Fruit fly (Drosophila melanogaster) whole organism, pupa: ENCODE data around the gene CG31675.

ENCODE experiments used
- CG10348 ChIP-seq: fragments of 200-800 bp; sonication (Bioruptor generic); IDR thresholded peaks from 2 replicates; pipeline ENCODE4 v1.3.6; 2022; ENCODE audit warnings: missing biosample characterization, missing genetic modification characterization
- CG12605 ChIP-seq: fragments of 200-800 bp; sonication (Bioruptor generic); IDR thresholded peaks from 2 replicates; pipeline ENCODE4 v1.3.6; 2022; ENCODE audit warnings: missing biosample characterization, missing genetic modification characterization
- CG13204 ChIP-seq: fragments of 200-800 bp; sonication (Bioruptor generic); optimal IDR thresholded peaks from 2 replicates; lab custom pipeline; 2018; ENCODE audit warnings: missing biosample characterization, mild to moderate bottlenecking, missing genetic modification characterization, moderate library complexity
- CG14655 ChIP-seq: fragments of 200-800 bp; sonication (Bioruptor generic); optimal IDR thresholded peaks from 3 replicates; lab custom pipeline; 2017; ENCODE audit warnings: mild to moderate bottlenecking, missing biosample characterization, missing genetic modification reagents, missing genetic modification characterization
- CG15710 ChIP-seq: fragments of 200-800 bp; sonication (Bioruptor generic); optimal IDR thresholded peaks from 2 replicates; lab custom pipeline; 2018; ENCODE audit warnings: missing biosample characterization, mild to moderate bottlenecking, missing genetic modification characterization, moderate library complexity
- CG17806 ChIP-seq: fragments of 200-800 bp; sonication (Bioruptor generic); optimal IDR thresholded peaks from 2 replicates; lab custom pipeline; 2018; ENCODE audit warnings: missing biosample characterization, mild to moderate bottlenecking, missing genetic modification characterization, moderate library complexity
- CG32121 ChIP-seq: fragments of 200-800 bp; sonication (Bioruptor generic); IDR thresholded peaks from 2 replicates; pipeline ENCODE4 v1.3.6; 2022; ENCODE audit warnings: missing biosample characterization, missing genetic modification characterization
- CG34367 ChIP-seq: fragments of 200-800 bp; sonication (Bioruptor generic); optimal IDR thresholded peaks from 2 replicates; lab custom pipeline; 2018; ENCODE audit warnings: missing biosample characterization, mild to moderate bottlenecking, missing genetic modification characterization
- CG4496 ChIP-seq: fragments of 200-800 bp; sonication (Bioruptor generic); IDR thresholded peaks from 3 replicates; pipeline ENCODE4 v1.3.6; 2022; ENCODE audit warnings: missing biosample characterization, missing genetic modification characterization
- CG8159 ChIP-seq: fragments of 200-800 bp; sonication (Bioruptor generic); optimal IDR thresholded peaks from 3 replicates; lab custom pipeline; 2018; ENCODE audit warnings: missing biosample characterization, mild to moderate bottlenecking, missing genetic modification characterization, moderate library complexity
- CG8301 ChIP-seq: fragments of 200-800 bp; sonication (Bioruptor generic); optimal IDR thresholded peaks from 2 replicates; lab custom pipeline; 2018; ENCODE audit warnings: missing biosample characterization, mild to moderate bottlenecking, missing genetic modification characterization
- CG9948 ChIP-seq: fragments of 200-800 bp; sonication (Bioruptor generic); optimal IDR thresholded peaks from 2 replicates; lab custom pipeline; 2018; ENCODE audit warnings: missing biosample characterization, mild to moderate bottlenecking, missing genetic modification characterization, moderate library complexity
- D1 ChIP-seq: fragments of 200-800 bp; sonication (Bioruptor generic); optimal IDR thresholded peaks from 2 replicates; lab custom pipeline; 2018; ENCODE audit warnings: missing biosample characterization, mild to moderate bottlenecking, missing genetic modification characterization, moderate library complexity
- EcR ChIP-seq: fragments of 200-800 bp; sonication (Bioruptor generic); optimal IDR thresholded peaks from 3 replicates; lab custom pipeline; 2019; ENCODE audit warnings: missing biosample characterization, missing genetic modification characterization, mild to moderate bottlenecking, moderate library complexity, missing genetic modification reagents
- Ets98B ChIP-seq: fragments of 200-800 bp; sonication (Bioruptor generic); IDR thresholded peaks from 2 replicates; pipeline ENCODE4 v1.3.6; 2022; ENCODE audit warnings: missing biosample characterization, missing genetic modification characterization
- Pif1A ChIP-seq: fragments of 200-800 bp; sonication (Bioruptor generic); optimal IDR thresholded peaks from 3 replicates; lab custom pipeline; 2016; ENCODE audit warnings: missing biosample characterization, missing genetic modification characterization
- Pif1B ChIP-seq: fragments of 200-800 bp; sonication (Bioruptor generic); optimal IDR thresholded peaks from 3 replicates; lab custom pipeline; 2016; ENCODE audit warnings: missing biosample characterization, missing genetic modification characterization
- Snoo ChIP-seq: fragments of 200-800 bp; sonication (Bioruptor generic); optimal IDR thresholded peaks from 3 replicates; lab custom pipeline; 2017; ENCODE audit warnings: missing biosample characterization, mild to moderate bottlenecking, missing genetic modification characterization, inconsistent platforms
- fd96Ca ChIP-seq: fragments of 200-800 bp; sonication (Bioruptor generic); IDR thresholded peaks from 3 replicates; pipeline ENCODE4 v1.3.6; 2022; ENCODE audit warnings: missing biosample characterization, missing genetic modification characterization
- gl ChIP-seq: fragments of 200-800 bp; sonication (Bioruptor generic); optimal IDR thresholded peaks from 2 replicates; lab custom pipeline; 2018; ENCODE audit warnings: missing biosample characterization, mild to moderate bottlenecking, missing genetic modification characterization
- rn ChIP-seq: fragments of 200-800 bp; sonication (Bioruptor generic); IDR thresholded peaks from 2 replicates; pipeline ENCODE4 v1.3.6; 2022; ENCODE audit warnings: missing biosample characterization, missing genetic modification characterization

The CG31675 gene

DNA sequence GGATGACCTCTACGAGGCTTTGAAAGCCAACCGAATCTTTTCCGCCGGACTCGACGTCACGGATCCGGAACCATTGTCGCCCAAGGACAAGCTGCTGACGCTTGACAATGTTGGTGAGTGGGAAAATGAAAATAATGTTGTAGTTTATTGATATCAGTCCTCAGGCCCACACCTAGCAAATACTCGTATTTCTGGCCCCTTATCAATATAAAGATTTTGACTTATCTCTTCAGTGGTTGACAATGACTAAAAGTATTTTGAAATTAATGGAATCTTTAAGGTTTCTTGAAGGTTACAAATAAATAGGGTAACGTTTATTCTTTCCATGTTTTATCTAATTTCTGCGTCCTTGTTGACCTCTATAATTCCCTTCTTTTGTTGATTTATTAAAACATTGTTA lies 40.5 kb upstream of the CG31675 start:
- TF ChIP-seq CG17806 (tag; lab: Kevin White, UChicago): no peak
- no peak for TF ChIP-seq CG8301

DNA sequence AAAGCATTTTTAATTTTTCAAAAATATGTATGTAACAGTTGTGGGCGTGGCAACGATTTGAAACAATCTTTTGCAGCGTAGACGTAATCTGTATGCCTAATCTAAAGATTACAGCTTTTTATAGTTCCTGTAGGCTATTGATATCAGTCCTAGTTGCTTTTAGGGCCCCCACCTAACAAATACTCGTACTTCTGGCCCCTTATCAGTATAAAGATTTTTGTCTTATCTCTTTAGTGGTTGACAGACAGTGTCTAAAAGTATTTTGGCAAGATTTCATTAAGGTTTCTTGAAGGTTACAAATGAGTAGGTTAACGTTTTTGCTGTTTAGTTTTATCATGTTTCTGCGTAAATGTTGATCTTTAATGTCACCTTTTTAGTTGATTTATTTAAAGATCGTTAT lies 38.9 kb upstream of the CG31675 start:
- no peak for TF ChIP-seq Pif1A (GFP tag; lab: Kevin White, UChicago)
- no peak for TF ChIP-seq gl (tag; lab: Kevin White, UChicago)
- TF ChIP-seq CG12605 (GFP tag; lab: Robert Waterston, UW): no peak
- no peak for TF ChIP-seq Ets98B (GFP tag; lab: Robert Waterston, UW)
- no peak for TF ChIP-seq CG8301
- no peak for TF ChIP-seq CG15710
- TF ChIP-seq CG10348: no peak

- TF ChIP-seq fd96Ca (no peak), CG8159 (tag; lab: Kevin White, UChicago) (no peak), EcR (no peak), CG8301 (no peak), CG15710 (no peak), gl (tag; lab: Kevin White, UChicago) (no peak), CG14655 (no peak), Ets98B (GFP tag; lab: Robert Waterston, UW) (no peak), Snoo (tag; lab: Kevin White, UChicago) (no peak), CG12605 (GFP tag; lab: Robert Waterston, UW) (no peak), CG10348 (no peak), CG17806 (tag; lab: Kevin White, UChicago) (no peak), CG32121 (GFP tag; lab: Robert Waterston, UW) (no peak), Pif1B (GFP tag; lab: Kevin White, UChicago) (no peak), rn (GFP tag; lab: Robert Waterston, UW) (no peak)
- TF ChIP-seq, all 21 proteins: peak for 0
These were observed 38.2 kb upstream of the CG31675 start, which contains the start of gene CG31673 for dm6 chr2L:20829309-20829708. TSS of gene CG31673 (plus strand) at chr2L:20829609.

DNA sequence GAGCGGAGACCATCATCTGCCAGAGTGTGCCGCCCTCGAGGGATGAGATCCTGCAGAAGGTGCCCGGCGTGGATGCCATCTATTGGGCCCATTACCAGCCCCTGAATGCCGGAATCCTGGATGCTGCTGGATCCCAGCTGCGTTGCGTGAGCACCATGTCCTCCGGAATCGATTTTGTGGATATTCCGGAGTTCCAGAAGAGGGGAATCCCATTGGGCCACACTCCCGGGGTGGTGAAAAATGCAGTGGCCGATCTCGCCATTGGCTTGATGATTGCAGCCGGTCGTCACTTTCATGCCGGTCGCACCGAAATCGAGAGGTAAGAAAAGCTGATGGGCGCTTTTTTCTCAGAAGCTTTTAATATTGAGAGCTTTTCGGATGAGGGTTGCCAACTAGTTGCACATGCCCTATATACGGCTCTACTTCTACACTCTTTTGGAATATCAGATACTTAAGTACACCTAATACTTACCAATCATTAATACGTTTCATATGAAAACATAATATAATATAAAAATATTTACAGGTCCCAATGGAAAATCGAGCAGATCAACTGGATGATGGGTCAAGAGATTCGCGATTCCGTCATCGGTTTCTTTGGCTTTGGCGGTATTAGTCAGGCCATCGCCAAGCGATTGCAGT lies 37.7 kb upstream of the CG31675 start:
- TF ChIP-seq CG4496 (GFP tag; lab: Robert Waterston, UW): peak; percentile 6; the same call in 1 of the 3 replicates
- no peak for TF ChIP-seq gl (tag; lab: Kevin White, UChicago)
- TF ChIP-seq CG32121 (GFP tag; lab: Robert Waterston, UW): no peak

DNA sequence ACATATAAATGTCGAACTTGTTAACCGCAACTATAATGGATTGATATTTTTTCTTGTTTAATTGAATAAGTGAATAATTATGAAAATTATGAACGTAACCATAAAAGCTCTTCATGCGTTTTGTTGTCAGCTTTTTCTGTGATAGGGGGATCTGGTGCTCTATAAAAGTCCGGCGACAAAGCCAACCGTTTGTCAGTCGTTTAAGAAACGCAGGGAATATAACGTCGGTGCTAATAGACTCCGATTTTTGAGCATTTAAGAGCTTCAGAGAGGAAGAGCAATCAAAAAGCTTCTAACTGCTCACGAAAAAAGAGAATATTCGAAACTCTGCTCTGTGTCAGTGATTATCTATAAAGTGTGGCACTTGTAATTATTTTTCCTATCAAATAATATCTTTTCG lies 36.5 kb upstream of the CG31675 start, which contains the start of gene CG31674:
CG31674 (plus strand) TSS at position 203 of the 400 bp plus-strand sequence.
- TF ChIP-seq Pif1A (GFP tag; lab: Kevin White, UChicago) (no peak), CG8159 (tag; lab: Kevin White, UChicago) (no peak), CG15710 (no peak), CG4496 (GFP tag; lab: Robert Waterston, UW) (no peak), fd96Ca (no peak), CG8301 (no peak), Ets98B (GFP tag; lab: Robert Waterston, UW) (no peak), EcR (no peak), gl (tag; lab: Kevin White, UChicago) (no peak), CG32121 (GFP tag; lab: Robert Waterston, UW) (no peak), CG9948 (no peak), CG10348 (no peak), CG14655 (no peak), CG13204 (GFP tag; lab: Kevin White, UChicago) (no peak), Pif1B (GFP tag; lab: Kevin White, UChicago) (no peak), D1 (tag; lab: Kevin White, UChicago) (no peak)

DNA sequence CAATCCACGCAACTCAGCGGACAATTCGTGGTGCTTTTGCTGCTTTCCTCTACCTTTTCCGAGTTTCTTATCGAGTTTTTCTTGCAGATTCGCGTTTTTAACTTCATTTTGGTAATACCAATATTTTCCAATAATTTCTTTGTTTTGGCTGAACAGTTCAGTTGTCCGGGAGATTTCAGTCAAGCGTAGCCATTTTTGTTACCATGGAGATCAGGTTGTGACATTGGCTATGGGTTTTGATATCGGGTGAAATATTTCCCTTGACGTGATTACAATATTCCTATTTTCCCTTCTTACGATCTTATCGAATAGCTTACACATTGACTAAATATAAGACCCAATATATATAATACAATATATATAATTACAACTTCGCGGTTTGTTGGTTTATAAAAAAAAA lies 32.1 kb upstream of the CG31675 start, which contains the start of gene Oseg5:
Oseg5 (minus strand) TSS at position 340 of the 400 bp plus-strand sequence.
- TF ChIP-seq CG12605 (GFP tag; lab: Robert Waterston, UW) (no peak), Pif1B (GFP tag; lab: Kevin White, UChicago) (no peak), CG4496 (GFP tag; lab: Robert Waterston, UW) (no peak), CG17806 (tag; lab: Kevin White, UChicago) (no peak), CG34367 (no peak), CG15710 (no peak), EcR (no peak), CG14655 (no peak), CG10348 (no peak), Ets98B (GFP tag; lab: Robert Waterston, UW) (no peak), CG32121 (GFP tag; lab: Robert Waterston, UW) (no peak), CG8159 (tag; lab: Kevin White, UChicago) (no peak), Snoo (tag; lab: Kevin White, UChicago) (no peak), Pif1A (GFP tag; lab: Kevin White, UChicago) (no peak), fd96Ca (no peak), CG9948 (no peak)

dm6 chr2L:20837885-20838284 lies 29.7 kb upstream of the CG31675 start, which contains the start of gene Spn38F:
TSS of gene Spn38F (minus strand) at chr2L:20837985.
- TF ChIP-seq rn (GFP tag; lab: Robert Waterston, UW) (no peak), CG10348 (no peak), CG14655 (no peak), CG9948 (no peak), CG8159 (tag; lab: Kevin White, UChicago) (no peak), Ets98B (GFP tag; lab: Robert Waterston, UW) (no peak), gl (tag; lab: Kevin White, UChicago) (no peak), fd96Ca (no peak), CG34367 (no peak), CG12605 (GFP tag; lab: Robert Waterston, UW) (no peak), CG4496 (GFP tag; lab: Robert Waterston, UW) (no peak), CG8301 (no peak), CG32121 (GFP tag; lab: Robert Waterston, UW) (no peak), CG15710 (no peak), Snoo (tag; lab: Kevin White, UChicago) (no peak)
